Worm (Caenorhabditis elegans): ENCODE results near the gene C16C8.25.
A peak's percentile ranks its signal among the peaks of the same experiment; 100 is the strongest.

Gene C16C8.25

ce11 chrII:3477171-3477570, 28.1 kb downstream of the C16C8.25 start, which contains the start of gene fbxb-104:
TSS of gene fbxb-104 (minus strand) at chrII:3477271.
- TF ChIP-seq sma-9 (GFP tag; optimal IDR thresholded peaks at IDR 0.05) (no peak), sma-9 (tag; optimal IDR thresholded peaks at IDR 0.05) (no peak), nhr-25 (tag; optimal IDR thresholded peaks at IDR 0.05) (no peak), nhr-23 (tag; optimal IDR thresholded peaks at IDR 0.05) (no peak), gmeb-1 (tag; optimal IDR thresholded peaks at IDR 0.05) (no peak), ztf-11 (tag; optimal IDR thresholded peaks at IDR 0.05) (no peak), elt-1 (tag; optimal IDR thresholded peaks at IDR 0.05) (no peak), unc-55 (GFP tag; optimal IDR thresholded peaks at IDR 0.05) (no peak), nhr-6 (tag; optimal IDR thresholded peaks at IDR 0.05) (no peak), lsy-2 (tag; optimal IDR thresholded peaks at IDR 0.05) (no peak), elt-3 (tag; optimal IDR thresholded peaks at IDR 0.05) (no peak), egl-27 (tag; optimal IDR thresholded peaks at IDR 0.05) (no peak), mdl-1 (tag; optimal IDR thresholded peaks at IDR 0.05) (no peak), ztf-1 (GFP tag; conservative IDR thresholded peaks at IDR 0.05) (no peak), unc-62 (GFP tag; optimal IDR thresholded peaks at IDR 0.05) (no peak), dmd-4 (tag; optimal IDR thresholded peaks at IDR 0.05) (no peak), nhr-11 (tag; optimal IDR thresholded peaks at IDR 0.05) (no peak), ZK546.5 (tag; optimal IDR thresholded peaks at IDR 0.05) (no peak), ceh-82 (tag; optimal IDR thresholded peaks at IDR 0.05) (no peak)

DNA sequence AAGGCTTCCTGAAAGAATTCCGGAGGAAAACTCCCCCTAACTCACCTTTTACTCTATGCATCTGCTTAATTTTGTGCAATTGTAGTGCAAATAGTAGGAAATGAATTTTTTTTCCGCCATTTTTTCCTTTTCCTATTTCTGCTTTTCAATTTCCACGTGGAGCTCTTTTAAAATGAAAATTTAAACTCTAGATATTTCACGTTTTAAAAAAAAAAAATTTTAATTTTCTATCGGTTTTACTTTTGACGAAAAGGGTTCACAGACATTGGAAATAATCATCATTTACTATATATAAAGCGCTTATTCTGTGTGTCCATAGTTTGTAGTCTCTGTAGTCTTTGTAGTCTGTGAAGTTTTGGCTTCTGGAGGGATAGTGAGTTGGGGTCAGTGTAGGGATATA, 32.6 kb downstream of the C16C8.25 start, which contains the start of gene Y49F6B.8:
Y49F6B.8 (minus strand) TSS at position 101 of the 400 bp plus-strand sequence.
- TF ChIP-seq egl-27 (tag; optimal IDR thresholded peaks at IDR 0.05) (no peak), nhr-11 (tag; optimal IDR thresholded peaks at IDR 0.05) (no peak), nhr-129 (tag; optimal IDR thresholded peaks at IDR 0.05) (no peak), lin-11 (tag; optimal IDR thresholded peaks at IDR 0.05) (no peak), skn-1 (tag; optimal IDR thresholded peaks at IDR 0.05) (no peak), Y55F3AM.14 (GFP tag; optimal IDR thresholded peaks at IDR 0.05) (no peak)

- TF ChIP-seq mab-5 (tag; optimal IDR thresholded peaks at IDR 0.05) (peak; percentile 27), ztf-4 (tag; optimal IDR thresholded peaks at IDR 0.05) (no peak), ZK546.5 (tag; optimal IDR thresholded peaks at IDR 0.05) (no peak), ama-1 (optimal IDR thresholded peaks at IDR 0.05) (no peak), F13H6.1 (tag; optimal IDR thresholded peaks at IDR 0.05) (peak; percentile 41), unc-62 (GFP tag; optimal IDR thresholded peaks at IDR 0.05) (no peak), fos-1 (tag; optimal IDR thresholded peaks at IDR 0.05) (no peak), mbf-1 (tag; optimal IDR thresholded peaks at IDR 0.05) (no peak), mdl-1 (tag; optimal IDR thresholded peaks at IDR 0.05) (no peak), nhr-237 (tag; optimal IDR thresholded peaks at IDR 0.05) (no peak), sma-3 (GFP tag; optimal IDR thresholded peaks at IDR 0.05) (peak; percentile 53), alr-1 (tag; optimal IDR thresholded peaks at IDR 0.05) (no peak), ztf-11 (tag; optimal IDR thresholded peaks at IDR 0.05) (no peak), crh-2 (tag; optimal IDR thresholded peaks at IDR 0.05) (no peak), C34F6.9 (tag; optimal IDR thresholded peaks at IDR 0.05) (peak; percentile 67), skn-1 (tag; optimal IDR thresholded peaks at IDR 0.05) (no peak), elt-1 (tag; optimal IDR thresholded peaks at IDR 0.05) (no peak), snpc-4 (tag; optimal IDR thresholded peaks at IDR 0.05) (no peak), Y55F3AM.14 (GFP tag; optimal IDR thresholded peaks at IDR 0.05) (no peak), egl-27 (tag; optimal IDR thresholded peaks at IDR 0.05) (no peak), nhr-23 (tag; optimal IDR thresholded peaks at IDR 0.05) (no peak), lin-39 (tag; optimal IDR thresholded peaks at IDR 0.05) (no peak), nhr-21 (tag; optimal IDR thresholded peaks at IDR 0.05) (no peak), elt-3 (tag; optimal IDR thresholded peaks at IDR 0.05) (no peak), lsy-2 (tag; optimal IDR thresholded peaks at IDR 0.05) (peak in 1 of 2 experiments; percentile 37), peb-1 (tag; optimal IDR thresholded peaks at IDR 0.05) (no peak), gmeb-1 (tag; optimal IDR thresholded peaks at IDR 0.05) (no peak), ztf-1 (GFP tag; conservative IDR thresholded peaks at IDR 0.05) (no peak), nhr-25 (tag; optimal IDR thresholded peaks at IDR 0.05) (no peak), nhr-129 (tag; optimal IDR thresholded peaks at IDR 0.05) (no peak), sma-9 (GFP tag; optimal IDR thresholded peaks at IDR 0.05) (no peak), sma-9 (tag; optimal IDR thresholded peaks at IDR 0.05) (no peak), blmp-1 (tag; optimal IDR thresholded peaks at IDR 0.05; ENCODE audit: insufficient read depth) (no peak), nhr-10 (tag; optimal IDR thresholded peaks at IDR 0.05) (no peak), lin-13 (GFP tag; optimal IDR thresholded peaks at IDR 0.05) (peak; percentile 74), R02D3.7 (tag; optimal IDR thresholded peaks at IDR 0.05) (no peak), ceh-16 (tag; optimal IDR thresholded peaks at IDR 0.05) (no peak), nhr-6 (tag; optimal IDR thresholded peaks at IDR 0.05) (no peak), dmd-4 (tag; optimal IDR thresholded peaks at IDR 0.05) (no peak), sem-4 (tag; optimal IDR thresholded peaks at IDR 0.05) (no peak), nhr-11 (tag; optimal IDR thresholded peaks at IDR 0.05) (no peak), nhr-77 (tag; optimal IDR thresholded peaks at IDR 0.05) (no peak), zag-1 (tag; optimal IDR thresholded peaks at IDR 0.05) (no peak), unc-39 (tag; optimal IDR thresholded peaks at IDR 0.05) (no peak), ceh-82 (tag; optimal IDR thresholded peaks at IDR 0.05) (no peak), nhr-12 (tag; optimal IDR thresholded peaks at IDR 0.05) (no peak), unc-55 (GFP tag; optimal IDR thresholded peaks at IDR 0.05) (peak; percentile 79), lin-11 (tag; optimal IDR thresholded peaks at IDR 0.05) (no peak)
Measured at ce11 chrII:3482231-3482630, 33.2 kb downstream of the C16C8.25 start, which contains the start of gene smu-2. TSS of gene smu-2 (plus strand) at chrII:3482408.
